Fruit fly (Drosophila melanogaster) whole organism, adult: ENCODE measurements around the gene CG13358.

Experiments
- CG11617 ChIP-seq: fragments of 200-800 bp; sonication (Bioruptor generic); optimal IDR thresholded peaks from 2 replicates; lab custom pipeline; 2017; ENCODE audit warnings: mild to moderate bottlenecking, missing biosample characterization, missing genetic modification reagents, missing genetic modification characterization
- CG12768 ChIP-seq: fragments of 200-800 bp; sonication (Bioruptor generic); optimal IDR thresholded peaks from 2 replicates; lab custom pipeline; 2017; ENCODE audit warnings: missing biosample characterization, missing genetic modification characterization, mild to moderate bottlenecking, moderate library complexity, missing genetic modification reagents
- CG14711 ChIP-seq: fragments of 200-800 bp; sonication (Bioruptor generic); optimal IDR thresholded peaks from 2 replicates; lab custom pipeline; 2018; ENCODE audit warnings: missing biosample characterization, mild to moderate bottlenecking, missing genetic modification characterization, moderate library complexity
- CG1620 ChIP-seq: fragments of 200-800 bp; sonication (Bioruptor generic); optimal IDR thresholded peaks from 2 replicates; lab custom pipeline; 2016; ENCODE audit warnings: missing biosample characterization, missing genetic modification characterization
- CG33017 ChIP-seq: fragments of 200-800 bp; sonication (Bioruptor generic); optimal IDR thresholded peaks from 2 replicates; lab custom pipeline; 2018; ENCODE audit warnings: missing biosample characterization, mild to moderate bottlenecking, missing genetic modification characterization, moderate library complexity
- CG5204 ChIP-seq: fragments of 200-800 bp; sonication (Bioruptor generic); optimal IDR thresholded peaks from 2 replicates; lab custom pipeline; 2016; ENCODE audit warnings: missing biosample characterization, missing genetic modification characterization
- CG7045 ChIP-seq: fragments of 200-800 bp; sonication (Bioruptor generic); optimal IDR thresholded peaks from 2 replicates; lab custom pipeline; 2017; ENCODE audit warnings: missing biosample characterization, mild to moderate bottlenecking, missing genetic modification characterization
- CG7101 ChIP-seq: fragments of 200-800 bp; sonication (Bioruptor generic); optimal IDR thresholded peaks from 2 replicates; lab custom pipeline; 2018; ENCODE audit warnings: missing biosample characterization, mild to moderate bottlenecking, missing genetic modification characterization, moderate library complexity
- Clk ChIP-seq: fragments of 200-800 bp; sonication (Bioruptor generic); optimal IDR thresholded peaks from 2 replicates; lab custom pipeline; 2017; ENCODE audit warnings: missing biosample characterization, missing genetic modification characterization
- Crg-1 ChIP-seq: fragments of 200-800 bp; sonication (Bioruptor generic); optimal IDR thresholded peaks from 2 replicates; lab custom pipeline; 2016; ENCODE audit warnings: missing biosample characterization, missing genetic modification characterization
- Hr96 ChIP-seq: fragments of 200-800 bp; sonication (Bioruptor generic); optimal IDR thresholded peaks from 2 replicates; lab custom pipeline; 2016; ENCODE audit warnings: missing biosample characterization, missing genetic modification characterization
- Mnt ChIP-seq: fragments of 200-800 bp; sonication (Bioruptor generic); optimal IDR thresholded peaks from 2 replicates; lab custom pipeline; 2016; ENCODE audit warnings: missing biosample characterization, mild to moderate bottlenecking, missing genetic modification characterization
- bab1 ChIP-seq: fragments of 200-800 bp; sonication (Bioruptor generic); optimal IDR thresholded peaks from 3 replicates; lab custom pipeline; 2019; ENCODE audit warnings: missing biosample characterization, mild to moderate bottlenecking, missing genetic modification characterization, moderate library complexity
- cic ChIP-seq: fragments of 200-800 bp; sonication (Bioruptor generic); optimal IDR thresholded peaks from 2 replicates; lab custom pipeline; 2017; ENCODE audit warnings: missing biosample characterization, mild to moderate bottlenecking, missing genetic modification characterization, moderate library complexity
- cnc ChIP-seq, 2 experiments: fragments of >200 bp; optimal IDR thresholded peaks; 2 replicates each; lab custom pipeline; 2017
- kay ChIP-seq: fragments of 200-800 bp; sonication (Bioruptor generic); peaks from one replicate; lab custom pipeline; 2016; ENCODE audit warnings: missing biosample characterization, missing genetic modification characterization, borderline replicate concordance
- ovo ChIP-seq: fragments of 200-800 bp; sonication (Bioruptor generic); optimal IDR thresholded peaks from 2 replicates; lab custom pipeline; 2016; ENCODE audit warnings: missing biosample characterization, missing genetic modification characterization
- pad ChIP-seq: fragments of 200-800 bp; sonication (Bioruptor generic); optimal IDR thresholded peaks from 3 replicates; lab custom pipeline; 2017; ENCODE audit warnings: missing biosample characterization, missing genetic modification characterization, mild to moderate bottlenecking, moderate library complexity, missing genetic modification reagents
- tj ChIP-seq: fragments of 200-800 bp; sonication (Bioruptor generic); optimal IDR thresholded peaks from 3 replicates; lab custom pipeline; 2017; ENCODE audit warnings: missing biosample characterization, mild to moderate bottlenecking, missing genetic modification characterization, moderate library complexity
- toe ChIP-seq: fragments of 200-800 bp; sonication (Bioruptor generic); optimal IDR thresholded peaks from 2 replicates; lab custom pipeline; 2016; ENCODE audit warnings: missing biosample characterization, missing genetic modification characterization

Gene CG13358

dm6 chrX:769639-770124 lies 35.0 kb downstream of the CG13358 start, which contains the start of gene fz3:
TSS of gene fz3 (plus strand) at chrX:769945.
- TF ChIP-seq CG11617 (GFP tag; lab: Kevin White, UChicago) (no peak), kay (GFP tag; lab: Kevin White, UChicago) (no peak), CG33017 (tag; lab: Kevin White, UChicago) (no peak), CG7101 (tag; lab: Kevin White, UChicago) (peak; percentile 22), toe (GFP tag; lab: Kevin White, UChicago) (no peak), cic (GFP tag; lab: Kevin White, UChicago) (no peak), CG7045 (no peak), bab1 (GFP tag; lab: Kevin White, UChicago) (peak; percentile 69), CG1620 (no peak), tj (GFP tag; lab: Kevin White, UChicago) (peak; percentile 68), CG12768 (GFP tag; lab: Kevin White, UChicago) (no peak), Crg-1 (GFP tag; lab: Kevin White, UChicago) (no peak), CG14711 (tag; lab: Kevin White, UChicago) (peak; percentile 19), CG5204 (GFP tag; lab: Kevin White, UChicago) (no peak), Clk (GFP tag; lab: Kevin White, UChicago) (no peak), Hr96 (GFP tag; lab: Kevin White, UChicago) (peak; percentile 32), Mnt (peak; percentile 44), ovo (GFP tag; lab: Kevin White, UChicago) (no peak), cnc (optimal IDR thresholded peaks at IDR 0.05; lab: Kevin White, UChicago) (no peak), pad (peak; percentile 25)

dm6 chrX:768480-769123 lies 36.1 kb downstream of the CG13358 start:
- TF ChIP-seq pad (no peak), CG11617 (GFP tag; lab: Kevin White, UChicago) (no peak), CG7045 (no peak), Mnt (no peak), bab1 (GFP tag; lab: Kevin White, UChicago) (no peak), Clk (GFP tag; lab: Kevin White, UChicago) (no peak), CG5204 (GFP tag; lab: Kevin White, UChicago) (no peak), CG12768 (GFP tag; lab: Kevin White, UChicago) (no peak), tj (GFP tag; lab: Kevin White, UChicago) (no peak), cic (GFP tag; lab: Kevin White, UChicago) (no peak), Hr96 (GFP tag; lab: Kevin White, UChicago) (no peak)

dm6 chrX:767928-768327 lies 36.8 kb downstream of the CG13358 start:
- no peak for TF ChIP-seq CG7045
- TF ChIP-seq CG7101 (tag; lab: Kevin White, UChicago), result peak; percentile 28

- TF ChIP-seq CG11617 (GFP tag; lab: Kevin White, UChicago) (no peak), CG5204 (GFP tag; lab: Kevin White, UChicago) (no peak), Mnt (no peak)
These were observed 38.6 kb downstream of the CG13358 start for dm6 chrX:766094-766493.

- TF ChIP-seq cic (GFP tag; lab: Kevin White, UChicago) (peak; percentile 76), CG14711 (tag; lab: Kevin White, UChicago) (peak; percentile 68), Mnt (peak; percentile 97), CG7045 (peak; percentile 48), CG1620 (peak; percentile 98), CG33017 (tag; lab: Kevin White, UChicago) (peak; percentile 42), toe (GFP tag; lab: Kevin White, UChicago) (peak; percentile 13), CG5204 (GFP tag; lab: Kevin White, UChicago) (peak; percentile 11), cnc (optimal IDR thresholded peaks at IDR 0.05; lab: Kevin White, UChicago) (no peak), pad (peak; percentile 83), kay (GFP tag; lab: Kevin White, UChicago) (no peak), CG11617 (GFP tag; lab: Kevin White, UChicago) (peak; percentile 95), tj (GFP tag; lab: Kevin White, UChicago) (peak; percentile 90), CG12768 (GFP tag; lab: Kevin White, UChicago) (peak; percentile 68), bab1 (GFP tag; lab: Kevin White, UChicago) (peak; percentile 95), CG7101 (tag; lab: Kevin White, UChicago) (peak; percentile 93), ovo (GFP tag; lab: Kevin White, UChicago) (peak; percentile 96), Crg-1 (GFP tag; lab: Kevin White, UChicago) (peak; percentile 94), Clk (GFP tag; lab: Kevin White, UChicago) (peak; percentile 5), Hr96 (GFP tag; lab: Kevin White, UChicago) (peak; percentile 94)
These were observed 39.6 kb downstream of the CG13358 start, which contains the start of gene RpL22 for dm6 chrX:765039-765508. TSS of gene RpL22 (minus strand) at chrX:765130.

dm6 chrX:762047-762446 lies 42.7 kb downstream of the CG13358 start:
- peak; percentile 8 for TF ChIP-seq CG12768 (GFP tag; lab: Kevin White, UChicago)
- TF ChIP-seq toe (GFP tag; lab: Kevin White, UChicago), result no peak
- TF ChIP-seq CG33017 (tag; lab: Kevin White, UChicago), result peak; percentile 8
- TF ChIP-seq tj (GFP tag; lab: Kevin White, UChicago), result no peak
